Comparison of ENCODE assay signal across 3 fruit fly cellular contexts in genomic region chr3R:16455875-16456274, dm6.
TF ChIP-seq lines count a peak whose summit lies in the region.

TSS of gene CG14883 (plus strand) at chr3R:16456052.

- no peak for TF ChIP-seq CTCF in whole organism, embryonic (GFP tag; optimal IDR thresholded peaks at IDR 0.05; lab: Kevin White, UChicago)

TF ChIP-seq in whole organism, adult, 20 proteins besides CTCF, POLR2A, EP300 and RAD21:
- TF ChIP-seq kay (GFP tag; lab: Kevin White, UChicago; ENCODE audit: borderline replicate concordance) (peak; percentile 42), CG33017 (tag; optimal IDR thresholded peaks at IDR 0.05; lab: Kevin White, UChicago) (no peak)
TF ChIP-seq in whole organism, adult: peak in this region for 1.

TF ChIP-seq in whole organism, embryonic, 481 proteins besides CTCF, POLR2A, EP300 and RAD21 (continues in another document):
- TF ChIP-seq dmrt11E (tag; optimal IDR thresholded peaks at IDR 0.05; lab: Kevin White, UChicago): no peak
- TF ChIP-seq CG7372 (GFP tag; IDR thresholded peaks at IDR 0.05; lab: Robert Waterston, UW): no peak
- TF ChIP-seq tna (GFP tag; IDR thresholded peaks at IDR 0.05; lab: Robert Waterston, UW; ENCODE audit: partially characterized antibody): no peak
- TF ChIP-seq abd-A (tag; optimal IDR thresholded peaks at IDR 0.05; lab: Kevin White, UChicago): no peak
- TF ChIP-seq CG8089 (GFP tag; optimal IDR thresholded peaks at IDR 0.05; lab: Kevin White, UChicago): no peak
- no peak for TF ChIP-seq Ada2b (GFP tag; IDR thresholded peaks at IDR 0.05; lab: Robert Waterston, UW)
- TF ChIP-seq CG7357 (GFP tag; IDR thresholded peaks at IDR 0.05; lab: Robert Waterston, UW): no peak
- TF ChIP-seq CG31441 (GFP tag; IDR thresholded peaks at IDR 0.05; lab: Robert Waterston, UW): no peak
- no peak for TF ChIP-seq CG5245 (GFP tag; optimal IDR thresholded peaks at IDR 0.05; lab: Kevin White, UChicago)
- peak; percentile 70 for TF ChIP-seq CG2116 (GFP tag; optimal IDR thresholded peaks at IDR 0.05; lab: Kevin White, UChicago)
- TF ChIP-seq Dref (GFP tag; IDR thresholded peaks at IDR 0.05; lab: Robert Waterston, UW): peak; percentile 69
- no peak for TF ChIP-seq ase (GFP tag; IDR thresholded peaks at IDR 0.05; lab: Robert Waterston, UW)
- no peak for TF ChIP-seq CG6813 (GFP tag; optimal IDR thresholded peaks at IDR 0.05; lab: Kevin White, UChicago)
- peak; percentile 53 for TF ChIP-seq Scr (GFP tag; IDR thresholded peaks at IDR 0.05; lab: Robert Waterston, UW; ENCODE audit: partially characterized antibody)
- TF ChIP-seq Xrp1 (GFP tag; IDR thresholded peaks at IDR 0.05; lab: Robert Waterston, UW): no peak
- no peak for TF ChIP-seq unpg (GFP tag; optimal IDR thresholded peaks at IDR 0.05; lab: Kevin White, UChicago)
- no peak for TF ChIP-seq CG13624 (GFP tag; optimal IDR thresholded peaks at IDR 0.05; lab: Kevin White, UChicago)
- TF ChIP-seq Sox102F (GFP tag; optimal IDR thresholded peaks at IDR 0.05; lab: Kevin White, UChicago): no peak
- no peak for TF ChIP-seq cato (GFP tag; optimal IDR thresholded peaks at IDR 0.05; lab: Kevin White, UChicago; ENCODE audit: borderline replicate concordance)
- no peak for TF ChIP-seq rib (GFP tag; IDR thresholded peaks at IDR 0.05; lab: Robert Waterston, UW)
- peak; percentile 79 for TF ChIP-seq bigmax (GFP tag; optimal IDR thresholded peaks at IDR 0.05; lab: Kevin White, UChicago)
- TF ChIP-seq tin (GFP tag; optimal IDR thresholded peaks at IDR 0.05; lab: Kevin White, UChicago): no peak
- TF ChIP-seq Doc3 (GFP tag; IDR thresholded peaks at IDR 0.05; lab: Robert Waterston, UW; ENCODE audit: partially characterized antibody): 0 out of 3 replicates have a peak, but pooled peaks have one; percentile 39
- TF ChIP-seq Dp (GFP tag; optimal IDR thresholded peaks at IDR 0.05; lab: Kevin White, UChicago): peak; percentile 88
- no peak for TF ChIP-seq prd (optimal IDR thresholded peaks at IDR 0.05; lab: Kevin White, UChicago)
- no peak for TF ChIP-seq prd (GFP tag; IDR thresholded peaks at IDR 0.05; lab: Robert Waterston, UW)
- TF ChIP-seq CG10267 (tag; optimal IDR thresholded peaks at IDR 0.05; lab: Kevin White, UChicago): peak; percentile 14
- TF ChIP-seq CG10565 (GFP tag; optimal IDR thresholded peaks at IDR 0.05; lab: Kevin White, UChicago): no peak
- TF ChIP-seq Ets65A (GFP tag; lab: Kevin White, UChicago): no peak
- TF ChIP-seq croc (GFP tag; conservative IDR thresholded peaks at IDR 0.05; lab: Robert Waterston, UW): no peak
- peak; percentile 54 for TF ChIP-seq MBD-R2 (GFP tag; IDR thresholded peaks at IDR 0.05; lab: Robert Waterston, UW)
- TF ChIP-seq HLH4C (GFP tag; IDR thresholded peaks at IDR 0.05; lab: Robert Waterston, UW; ENCODE audit: partially characterized antibody): peak; percentile 58
- peak; percentile 40; the same call in 1 of the 2 replicates for TF ChIP-seq Bgb (GFP tag; IDR thresholded peaks at IDR 0.05; lab: Robert Waterston, UW; ENCODE audit: partially characterized antibody)
- TF ChIP-seq zen2 (GFP tag; IDR thresholded peaks at IDR 0.05; lab: Robert Waterston, UW; ENCODE audit: partially characterized antibody): no peak; the same call in 2 of the 3 replicates
- no peak for TF ChIP-seq CG15601 (tag; optimal IDR thresholded peaks at IDR 0.05; lab: Kevin White, UChicago)
- 0 out of 3 replicates have a peak, but pooled peaks have one; percentile 17 for TF ChIP-seq knrl (GFP tag; IDR thresholded peaks at IDR 0.05; lab: Robert Waterston, UW; ENCODE audit: partially characterized antibody)
- TF ChIP-seq sna (GFP tag; IDR thresholded peaks at IDR 0.05; lab: Robert Waterston, UW; ENCODE audit: partially characterized antibody): peak; percentile 55; the same call in 1 of the 2 replicates
- no peak for TF ChIP-seq CG6272 (GFP tag; IDR thresholded peaks at IDR 0.05; lab: Robert Waterston, UW)
- no peak for TF ChIP-seq CG18619 (GFP tag; optimal IDR thresholded peaks at IDR 0.05; lab: Kevin White, UChicago)
- TF ChIP-seq CG13287 (GFP tag; IDR thresholded peaks at IDR 0.05; lab: Robert Waterston, UW; ENCODE audit: partially characterized antibody): peak; percentile 69
- no peak for TF ChIP-seq HmgD (GFP tag; optimal IDR thresholded peaks at IDR 0.05; lab: Kevin White, UChicago)
- peak; percentile 91 for TF ChIP-seq E2f2 (GFP tag; IDR thresholded peaks at IDR 0.05; lab: Robert Waterston, UW)
- peak; percentile 75 for TF ChIP-seq CG3995 (GFP tag; optimal IDR thresholded peaks at IDR 0.05; lab: Kevin White, UChicago)

TF ChIP-seq in whole organism, prepupa, 60 proteins besides CTCF, POLR2A, EP300 and RAD21:
- no peak for TF ChIP-seq Met (GFP tag; optimal IDR thresholded peaks at IDR 0.05; lab: Kevin White, UChicago)
- TF ChIP-seq Blimp-1 (GFP tag; optimal IDR thresholded peaks at IDR 0.05; lab: Kevin White, UChicago): peak; percentile 97
TF ChIP-seq in whole organism, prepupa: peak in this region for 1.
